Fruit fly (Drosophila melanogaster) whole organism, prepupa: ENCODE measurements around the gene Chrac-16.

Source experiments
- Blimp-1 ChIP-seq: fragments of 200-800 bp; sonication (Bioruptor generic); optimal IDR thresholded peaks from 3 replicates; lab custom pipeline; 2017; ENCODE audit warnings: missing biosample characterization, missing genetic modification characterization, mild to moderate bottlenecking, moderate library complexity, missing genetic modification reagents
- CG10631 ChIP-seq: fragments of 200-800 bp; sonication (Bioruptor generic); optimal IDR thresholded peaks from 2 replicates; lab custom pipeline; 2016; ENCODE audit warnings: missing biosample characterization, missing genetic modification characterization
- CG10669 ChIP-seq: fragments of 200-800 bp; sonication (Bioruptor generic); optimal IDR thresholded peaks from 3 replicates; lab custom pipeline; 2018; ENCODE audit warnings: missing biosample characterization, mild to moderate bottlenecking, missing genetic modification characterization, moderate library complexity
- CG11762 ChIP-seq: fragments of 200-800 bp; sonication (Bioruptor generic); optimal IDR thresholded peaks from 3 replicates; lab custom pipeline; 2016; ENCODE audit warnings: missing biosample characterization, missing genetic modification characterization; ENCODE audit not compliant: insufficient read depth
- CG11902 ChIP-seq: fragments of 200-800 bp; sonication (Bioruptor generic); optimal IDR thresholded peaks from 3 replicates; lab custom pipeline; 2016; ENCODE audit warnings: missing biosample characterization, missing genetic modification characterization
- CG15336 ChIP-seq: fragments of 200-800 bp; sonication (Bioruptor generic); IDR thresholded peaks from 2 replicates; pipeline ENCODE4 v1.3.6; 2022; ENCODE audit warnings: missing biosample characterization, missing genetic modification characterization
- CG1621 ChIP-seq: fragments of 200-800 bp; sonication (Bioruptor generic); optimal IDR thresholded peaks from 3 replicates; lab custom pipeline; 2018; ENCODE audit warnings: missing biosample characterization, mild to moderate bottlenecking, missing genetic modification characterization
- CG16779 ChIP-seq: fragments of 200-800 bp; sonication (Bioruptor generic); optimal IDR thresholded peaks from 3 replicates; lab custom pipeline; 2017; ENCODE audit warnings: missing biosample characterization, mild to moderate bottlenecking, missing genetic modification characterization
- CG3032 ChIP-seq: fragments of 200-800 bp; optimal IDR thresholded peaks from 2 replicates; lab custom pipeline; 2019; ENCODE audit warnings: missing biosample characterization, mild to moderate bottlenecking, missing genetic modification characterization, moderate library complexity
- CG32006 ChIP-seq: fragments of 200-800 bp; sonication (Bioruptor generic); optimal IDR thresholded peaks from 3 replicates; lab custom pipeline; 2017; ENCODE audit warnings: missing biosample characterization, mild to moderate bottlenecking, missing genetic modification characterization
- CG4318 ChIP-seq: fragments of 200-800 bp; sonication (Bioruptor generic); optimal IDR thresholded peaks from 3 replicates; lab custom pipeline; 2017; ENCODE audit warnings: missing biosample characterization, mild to moderate bottlenecking, missing genetic modification characterization
- CG6854 ChIP-seq: fragments of 200-800 bp; sonication (Bioruptor generic); optimal IDR thresholded peaks from 2 replicates; lab custom pipeline; 2017; ENCODE audit warnings: missing biosample characterization, mild to moderate bottlenecking, missing genetic modification characterization
- CG7368 ChIP-seq: fragments of 200-800 bp; sonication (Bioruptor generic); optimal IDR thresholded peaks from 3 replicates; lab custom pipeline; 2016; ENCODE audit warnings: missing biosample characterization, missing genetic modification characterization
- CG8119 ChIP-seq: fragments of 200-800 bp; sonication (Bioruptor generic); IDR thresholded peaks from 3 replicates; pipeline ENCODE4 v1.3.6; 2022; ENCODE audit warnings: missing biosample characterization, missing genetic modification characterization
- CG8319 ChIP-seq: fragments of 200-800 bp; sonication (Bioruptor generic); optimal IDR thresholded peaks from 3 replicates; lab custom pipeline; 2016; ENCODE audit warnings: missing biosample characterization, missing genetic modification characterization
- CG8632 ChIP-seq: fragments of 200-800 bp; sonication (Bioruptor generic); optimal IDR thresholded peaks from 3 replicates; lab custom pipeline; 2016; ENCODE audit warnings: missing biosample characterization, missing genetic modification characterization
- CG9139 ChIP-seq: fragments of 200-800 bp; sonication (Bioruptor generic); optimal IDR thresholded peaks from 3 replicates; lab custom pipeline; 2017; ENCODE audit warnings: missing biosample characterization, mild to moderate bottlenecking, missing genetic modification characterization
- Eip75B ChIP-seq: fragments of 200-800 bp; sonication (Bioruptor generic); optimal IDR thresholded peaks from 3 replicates; lab custom pipeline; 2016; ENCODE audit warnings: missing biosample characterization, missing genetic modification characterization
- Eip93F ChIP-seq: fragments of 200-800 bp; sonication (Bioruptor generic); optimal IDR thresholded peaks from 2 replicates; lab custom pipeline; 2016; ENCODE audit warnings: missing biosample characterization, mild to moderate bottlenecking, missing genetic modification characterization
- Ets96B ChIP-seq: fragments of 200-800 bp; optimal IDR thresholded peaks from 2 replicates; lab custom pipeline; 2019; ENCODE audit warnings: missing biosample characterization, mild to moderate bottlenecking, missing genetic modification characterization, moderate library complexity
- Gug ChIP-seq: fragments of 200-800 bp; sonication (Bioruptor generic); IDR thresholded peaks from 2 replicates; pipeline ENCODE4 v1.3.6; 2022; ENCODE audit warnings: missing biosample characterization, missing genetic modification characterization
- Hr38 ChIP-seq: sonication (Bioruptor generic); optimal IDR thresholded peaks from 2 replicates; lab custom pipeline; 2016; ENCODE audit warnings: missing biosample characterization, missing genetic modification characterization
- Hr39 ChIP-seq: fragments of 200-800 bp; sonication (Bioruptor generic); optimal IDR thresholded peaks from 2 replicates; lab custom pipeline; 2016; ENCODE audit warnings: missing biosample characterization, missing genetic modification characterization
- Hr4 ChIP-seq: fragments of 200-800 bp; sonication (Bioruptor generic); optimal IDR thresholded peaks from 3 replicates; lab custom pipeline; 2016; ENCODE audit warnings: missing biosample characterization, missing genetic modification characterization
- Lpt ChIP-seq: fragments of 200-800 bp; sonication (Bioruptor generic); optimal IDR thresholded peaks from 3 replicates; lab custom pipeline; 2016; ENCODE audit warnings: missing biosample characterization, missing genetic modification characterization
- Met ChIP-seq: fragments of 200-800 bp; sonication (Bioruptor generic); optimal IDR thresholded peaks from 3 replicates; lab custom pipeline; 2016; ENCODE audit warnings: missing biosample characterization, missing genetic modification characterization
- OdsH ChIP-seq: fragments of 200-800 bp; sonication (Bioruptor generic); optimal IDR thresholded peaks from 3 replicates; lab custom pipeline; 2016; ENCODE audit warnings: missing biosample characterization, missing genetic modification characterization
- Smox ChIP-seq: fragments of 200-800 bp; sonication (Bioruptor generic); optimal IDR thresholded peaks from 3 replicates; lab custom pipeline; 2016; ENCODE audit warnings: missing biosample characterization, missing genetic modification characterization
- Sox14 ChIP-seq: fragments of 200-800 bp; sonication (Bioruptor generic); optimal IDR thresholded peaks from 3 replicates; lab custom pipeline; 2016; ENCODE audit warnings: missing biosample characterization, missing genetic modification characterization
- Sox15 ChIP-seq: fragments of 200-800 bp; sonication (Bioruptor generic); optimal IDR thresholded peaks from 3 replicates; lab custom pipeline; 2016; ENCODE audit warnings: missing biosample characterization, missing genetic modification characterization
- achi ChIP-seq: fragments of 200-800 bp; sonication (Bioruptor generic); optimal IDR thresholded peaks from 3 replicates; lab custom pipeline; 2016; ENCODE audit warnings: missing biosample characterization, missing genetic modification characterization
- acj6 ChIP-seq: fragments of 200-800 bp; sonication (Bioruptor generic); optimal IDR thresholded peaks from 3 replicates; lab custom pipeline; 2016; ENCODE audit warnings: missing biosample characterization, missing genetic modification characterization
- dsx ChIP-seq: fragments of 200-800 bp; optimal IDR thresholded peaks from 3 replicates; lab custom pipeline; 2019; ENCODE audit warnings: missing biosample characterization, mild to moderate bottlenecking, missing genetic modification characterization, moderate library complexity; ENCODE audit not compliant: poor library complexity, severe bottlenecking
- eg ChIP-seq: fragments of 200-800 bp; sonication (Bioruptor generic); IDR thresholded peaks from 3 replicates; pipeline ENCODE4 v1.3.6; 2022; ENCODE audit warnings: missing biosample characterization, missing genetic modification characterization
- fd85E ChIP-seq: fragments of 200-800 bp; sonication (Bioruptor generic); optimal IDR thresholded peaks from 3 replicates; lab custom pipeline; 2016; ENCODE audit warnings: missing biosample characterization, missing genetic modification characterization
- fkh ChIP-seq: fragments of 200-800 bp; sonication (Bioruptor generic); optimal IDR thresholded peaks from 3 replicates; lab custom pipeline; 2017; ENCODE audit warnings: missing biosample characterization, mild to moderate bottlenecking, missing genetic modification characterization, moderate library complexity
- spab ChIP-seq: fragments of 200-800 bp; sonication (Bioruptor generic); optimal IDR thresholded peaks from 2 replicates; lab custom pipeline; 2017; ENCODE audit warnings: missing biosample characterization, mild to moderate bottlenecking, missing genetic modification characterization, missing genetic modification reagents
- ss ChIP-seq, 2 experiments: fragments of 200-800 bp; sonication (Bioruptor generic); optimal IDR thresholded peaks; 2 replicates in 1 of 2; 3 replicates in 1 of 2; lab custom pipeline; 2017 to 2018; ENCODE audit warnings: mild to moderate bottlenecking in 2 of 2, missing biosample characterization in 2 of 2, missing genetic modification characterization in 2 of 2, moderate library complexity in 1 of 2
- svp ChIP-seq: fragments of 200-800 bp; sonication (Bioruptor generic); peaks from one replicate; lab custom pipeline; 2016; ENCODE audit warnings: missing biosample characterization, missing genetic modification characterization
- topi ChIP-seq: fragments of 200-800 bp; sonication (Bioruptor generic); optimal IDR thresholded peaks from 3 replicates; lab custom pipeline; 2016; ENCODE audit warnings: missing biosample characterization, missing genetic modification characterization

Gene Chrac-16

dm6 chrX:11999974-12000618, 17.7 kb downstream of the Chrac-16 start (continued):
- TF ChIP-seq Met (peak; percentile 67), CG7368 (GFP tag; lab: Kevin White, UChicago) (peak; percentile 58), CG11902 (peak; percentile 25), Hr4 (GFP tag; lab: Kevin White, UChicago) (peak; percentile 45), CG8632 (GFP tag; lab: Kevin White, UChicago) (peak; percentile 65), Eip75B (GFP tag; lab: Kevin White, UChicago) (peak; percentile 53), CG11762 (peak; percentile 55), fkh (GFP tag; lab: Kevin White, UChicago) (no peak), CG9139 (GFP tag; lab: Kevin White, UChicago) (no peak), acj6 (GFP tag; lab: Kevin White, UChicago) (peak; percentile 60), CG32006 (peak; percentile 45), CG15336 (GFP tag; lab: Robert Waterston, UW) (peak; percentile 46), Hr39 (peak; percentile 57), CG8319 (GFP tag; lab: Kevin White, UChicago) (peak; percentile 37), CG6854 (GFP tag; lab: Kevin White, UChicago) (no peak), ss (GFP tag; optimal IDR thresholded peaks at IDR 0.05; lab: Kevin White, UChicago) (peak; percentile 3 to 74), eg (GFP tag; lab: Robert Waterston, UW) (peak; percentile 62; the same call in 2 of the 3 replicates), Lpt (GFP tag; lab: Kevin White, UChicago) (no peak), Smox (GFP tag; lab: Kevin White, UChicago) (peak; percentile 44), OdsH (GFP tag; lab: Kevin White, UChicago) (peak; percentile 66), CG16779 (tag; lab: Kevin White, UChicago) (no peak), Hr38 (no peak), topi (GFP tag; lab: Kevin White, UChicago) (peak; percentile 64), CG3032 (tag; lab: Kevin White, UChicago) (peak; percentile 60), CG10631 (GFP tag; lab: Kevin White, UChicago) (peak; percentile 41), achi (GFP tag; lab: Kevin White, UChicago) (peak; percentile 57), svp (GFP tag; lab: Kevin White, UChicago) (peak; percentile 71), Blimp-1 (GFP tag; lab: Kevin White, UChicago) (no peak), fd85E (GFP tag; lab: Kevin White, UChicago) (no peak), Gug (GFP tag; lab: Robert Waterston, UW) (no peak)

DNA sequence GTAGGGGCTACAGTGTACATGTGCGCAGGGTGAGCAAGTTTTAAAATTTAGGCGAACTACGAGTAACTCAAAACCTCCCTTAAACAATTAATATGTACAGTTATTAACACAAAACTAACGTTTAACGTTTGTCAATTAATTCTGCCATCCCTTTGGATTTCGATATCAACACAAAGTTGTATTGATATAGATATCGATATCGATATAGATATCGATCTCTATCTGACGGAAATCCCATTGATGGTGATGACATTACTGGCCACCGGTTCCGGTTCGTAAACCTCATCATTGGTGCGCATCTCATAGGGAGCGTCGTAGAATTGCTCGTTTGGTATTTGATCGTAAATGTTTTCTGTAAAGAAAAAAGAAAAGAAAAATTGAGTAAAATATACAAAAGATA, 24.5 kb downstream of the Chrac-16 start:
- TF ChIP-seq CG10631 (GFP tag; lab: Kevin White, UChicago) (no peak), CG15336 (GFP tag; lab: Robert Waterston, UW) (no peak), Sox14 (GFP tag; lab: Kevin White, UChicago) (no peak), Met (no peak), CG4318 (GFP tag; lab: Kevin White, UChicago) (no peak), CG32006 (no peak), Hr39 (no peak), ss (GFP tag; optimal IDR thresholded peaks at IDR 0.05; lab: Kevin White, UChicago) (no peak), spab (GFP tag; lab: Kevin White, UChicago) (no peak), Eip93F (GFP tag; lab: Kevin White, UChicago) (no peak), Gug (GFP tag; lab: Robert Waterston, UW) (no peak), topi (GFP tag; lab: Kevin White, UChicago) (no peak), CG6854 (GFP tag; lab: Kevin White, UChicago) (no peak), Blimp-1 (GFP tag; lab: Kevin White, UChicago) (no peak), Hr38 (no peak)

DNA sequence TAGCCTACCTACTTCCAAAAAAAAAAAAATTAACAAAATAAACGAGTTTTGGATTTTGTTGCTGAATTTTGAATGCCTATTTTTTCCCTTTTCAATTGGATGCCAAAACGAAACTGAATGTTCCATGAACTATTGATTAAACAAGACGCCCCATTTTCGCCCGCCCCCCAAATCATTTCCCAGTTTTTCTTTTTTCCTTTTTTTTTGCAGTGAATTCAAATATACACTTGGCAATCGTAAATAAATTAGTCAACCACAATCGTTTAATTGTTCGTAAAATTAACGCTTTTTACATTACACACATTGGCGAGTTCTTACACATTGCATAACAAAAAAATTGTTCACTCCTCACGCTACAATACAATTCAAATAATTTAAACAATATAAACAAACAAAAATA, 25.1 kb downstream of the Chrac-16 start, which contains the start of gene CG18130:
Gene CG18130, minus strand, starts transcription at position 101 of the 400 bp plus-strand sequence.
- TF ChIP-seq Blimp-1 (GFP tag; lab: Kevin White, UChicago) = no peak
- TF ChIP-seq CG10669 = no peak
- TF ChIP-seq Sox15 (GFP tag; lab: Kevin White, UChicago) = no peak
- TF ChIP-seq CG1621 (tag; lab: Kevin White, UChicago) = no peak
- no peak for TF ChIP-seq CG6854 (GFP tag; lab: Kevin White, UChicago)
- no peak for TF ChIP-seq spab (GFP tag; lab: Kevin White, UChicago)
- TF ChIP-seq Smox (GFP tag; lab: Kevin White, UChicago) = no peak
- TF ChIP-seq Ets96B (tag; lab: Kevin White, UChicago) = no peak
- no peak for TF ChIP-seq CG11762
- no peak for TF ChIP-seq CG8119 (GFP tag; lab: Robert Waterston, UW)
- no peak for TF ChIP-seq CG7368 (GFP tag; lab: Kevin White, UChicago)
- no peak for TF ChIP-seq Eip93F (GFP tag; lab: Kevin White, UChicago)
- TF ChIP-seq CG11902 = no peak
- TF ChIP-seq Hr38 = no peak
- no peak for TF ChIP-seq dsx (GFP tag; lab: Kevin White, UChicago)
